Worm (Caenorhabditis elegans): ENCODE data around the gene cdd-2.
"Not testable (repeated sequence)": the region's sequence is repeated elsewhere in the genome, so short reads cannot be mapped to it uniquely, and the experiment has no call there.

The cdd-2 gene

DNA sequence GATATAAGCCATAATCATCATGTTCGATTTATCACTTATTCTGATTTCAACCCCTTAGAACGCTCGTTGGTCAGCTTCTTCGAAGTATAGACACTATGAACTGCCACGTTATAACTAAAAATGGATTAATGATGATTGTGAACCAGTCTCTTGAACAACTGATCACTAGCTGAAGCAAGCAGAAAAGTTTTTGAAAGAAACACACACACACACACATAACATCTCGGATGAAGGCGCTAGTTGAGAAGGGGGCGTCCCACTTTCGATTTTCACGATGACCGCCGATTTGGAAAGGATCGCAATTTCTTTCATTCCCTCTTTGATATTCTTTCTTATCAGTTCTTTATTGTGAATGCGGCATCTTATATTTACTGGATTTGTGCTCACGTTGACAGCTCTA, 20.9 kb upstream of the cdd-2 start, which contains the start of gene clec-180:
TSS of gene clec-180 (plus strand) at position 301 of the 400 bp plus-strand sequence.
- TF ChIP-seq elt-1 (tag; optimal IDR thresholded peaks at IDR 0.05; ENCODE audit: borderline replicate concordance, insufficient read depth) (no peak), ceh-83 (GFP tag; optimal IDR thresholded peaks at IDR 0.05) (no peak), ham-2 (GFP tag; optimal IDR thresholded peaks at IDR 0.05) (no peak), drap-1 (GFP tag; optimal IDR thresholded peaks at IDR 0.05) (no peak), nhr-237 (tag; optimal IDR thresholded peaks at IDR 0.05) (no peak), hlh-1 (tag; optimal IDR thresholded peaks at IDR 0.05) (no peak), unc-39 (tag; optimal IDR thresholded peaks at IDR 0.05) (no peak), flh-1 (GFP tag; optimal IDR thresholded peaks at IDR 0.05) (no peak), ztf-11 (tag; optimal IDR thresholded peaks at IDR 0.05) (no peak)

DNA sequence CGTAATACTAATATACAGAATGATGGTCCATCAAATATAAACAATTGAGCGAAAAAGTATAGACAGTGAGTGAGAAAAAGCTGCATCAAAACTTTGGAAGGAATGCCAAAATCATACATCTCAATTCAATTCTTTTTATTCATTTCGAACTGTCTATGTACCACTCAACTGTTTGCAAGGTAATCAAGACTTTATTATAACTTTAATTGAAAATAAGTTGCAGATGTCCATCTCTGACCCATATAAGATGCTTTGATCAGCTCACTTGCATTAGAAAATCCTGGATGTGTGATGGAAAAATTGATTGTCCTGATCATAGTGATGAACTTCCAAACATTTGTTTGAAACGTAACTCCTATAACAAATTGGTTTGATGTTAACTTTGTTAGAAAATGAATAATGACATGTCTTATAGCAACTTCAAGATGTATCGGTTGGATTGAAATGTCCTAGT, 19.9 kb upstream of the cdd-2 start, which contains the start of gene F32E10.8:
TSS of gene F32E10.8 (plus strand) at position 51 of the 454 bp plus-strand sequence.
- TF ChIP-seq unc-62 (GFP tag; optimal IDR thresholded peaks at IDR 0.05) (no peak), blmp-1 (tag; optimal IDR thresholded peaks at IDR 0.05) (no peak), M03D4.4 (tag; optimal IDR thresholded peaks at IDR 0.05) (no peak), pha-4 (tag; optimal IDR thresholded peaks at IDR 0.05) (no peak), snpc-4 (tag; optimal IDR thresholded peaks at IDR 0.05) (no peak), ceh-83 (GFP tag; optimal IDR thresholded peaks at IDR 0.05) (no peak), nhr-237 (tag; optimal IDR thresholded peaks at IDR 0.05) (no peak), flh-1 (GFP tag; optimal IDR thresholded peaks at IDR 0.05) (no peak), bed-3 (GFP tag; optimal IDR thresholded peaks at IDR 0.05) (no peak), unc-120 (tag; optimal IDR thresholded peaks at IDR 0.05; ENCODE audit: poor library complexity, severe bottlenecking) (no peak), elt-1 (tag; optimal IDR thresholded peaks at IDR 0.05; ENCODE audit: borderline replicate concordance, insufficient read depth) (no peak), cnd-1 (tag; optimal IDR thresholded peaks at IDR 0.05) (no peak), ztf-11 (tag; optimal IDR thresholded peaks at IDR 0.05) (no peak), zip-8 (tag; optimal IDR thresholded peaks at IDR 0.05) (no peak), nhr-76 (tag; optimal IDR thresholded peaks at IDR 0.05) (no peak), nhr-2 (tag; optimal IDR thresholded peaks at IDR 0.05) (no peak), elt-3 (tag; optimal IDR thresholded peaks at IDR 0.05) (no peak), mls-2 (tag; optimal IDR thresholded peaks at IDR 0.05) (no peak)

DNA sequence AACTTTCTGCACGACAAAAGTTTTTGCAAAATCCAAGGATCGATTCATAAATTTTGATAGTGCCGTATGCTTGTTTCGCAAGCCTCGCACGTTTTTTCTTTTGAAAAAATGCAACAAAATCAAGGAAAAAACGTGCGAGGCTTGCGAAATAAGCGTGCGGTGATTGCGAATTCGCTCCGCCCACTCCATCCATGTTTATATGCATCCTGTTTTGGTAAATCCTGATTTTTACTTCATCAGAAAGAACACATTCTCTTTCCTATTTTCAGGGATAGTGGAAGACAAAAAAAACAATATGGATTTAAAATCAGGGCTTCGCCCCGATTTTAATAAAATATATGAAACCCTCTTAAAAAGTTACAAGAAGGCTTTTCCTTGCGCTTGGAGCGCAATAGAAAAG, 16.2 kb upstream of the cdd-2 start, which contains the start of gene F32E10.9:
TSS of gene F32E10.9 (minus strand) at position 101 of the 400 bp plus-strand sequence.
- TF ChIP-seq ceh-39, zip-8, mep-1 (tag; optimal IDR thresholded peaks at IDR 0.05): not testable (repeated sequence)

DNA sequence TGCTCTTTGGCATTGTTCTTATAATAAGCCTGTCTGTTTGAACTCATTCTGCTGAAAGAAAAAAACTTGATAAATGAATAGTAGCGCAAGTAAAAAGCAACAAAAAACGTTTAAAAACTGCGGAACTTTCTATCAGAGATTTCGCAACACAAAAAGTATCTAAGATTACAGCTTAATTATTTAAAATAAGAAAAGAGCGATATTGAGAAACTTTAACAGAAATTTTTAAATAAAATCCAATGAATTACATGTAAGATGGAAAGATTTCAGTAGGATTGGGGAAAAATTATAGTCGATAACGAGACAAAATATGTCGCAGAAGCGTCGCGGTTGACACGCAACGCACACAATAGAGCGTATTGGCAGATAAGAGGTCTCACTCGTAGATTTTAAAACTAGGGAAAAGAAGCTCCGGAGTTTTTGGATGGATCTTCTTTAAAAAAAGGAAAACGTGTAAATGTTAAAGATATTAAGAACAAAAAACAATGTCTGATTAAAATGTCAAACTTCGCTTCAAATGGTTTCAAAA, 14.0 kb upstream of the cdd-2 start, which contains the start of gene ima-3:
TSS of gene ima-3 (minus strand) at position 51 of the 529 bp plus-strand sequence.
- TF ChIP-seq unc-39 (tag; optimal IDR thresholded peaks at IDR 0.05) (no peak), cnd-1 (tag; optimal IDR thresholded peaks at IDR 0.05) (no peak), drap-1 (GFP tag; optimal IDR thresholded peaks at IDR 0.05) (no peak), nhr-2 (tag; optimal IDR thresholded peaks at IDR 0.05) (no peak), ztf-11 (tag; optimal IDR thresholded peaks at IDR 0.05) (no peak), lin-32 (GFP tag; optimal IDR thresholded peaks at IDR 0.05) (no peak), mep-1 (tag; optimal IDR thresholded peaks at IDR 0.05) (peak; percentile 61), zip-8 (tag; optimal IDR thresholded peaks at IDR 0.05) (no peak), nhr-237 (tag; optimal IDR thresholded peaks at IDR 0.05) (peak; percentile 52), tbx-8 (GFP tag; optimal IDR thresholded peaks at IDR 0.05) (no peak), sptf-1 (tag; optimal IDR thresholded peaks at IDR 0.05) (no peak), mab-5 (tag; optimal IDR thresholded peaks at IDR 0.05) (no peak), ceh-39 (tag; optimal IDR thresholded peaks at IDR 0.05) (peak; percentile 88), unc-62 (GFP tag; optimal IDR thresholded peaks at IDR 0.05) (no peak), ces-1 (GFP tag; optimal IDR thresholded peaks at IDR 0.05) (peak; percentile 45), ceh-83 (GFP tag; optimal IDR thresholded peaks at IDR 0.05) (no peak), bed-3 (GFP tag; optimal IDR thresholded peaks at IDR 0.05) (no peak), M03D4.4 (tag; optimal IDR thresholded peaks at IDR 0.05) (no peak), sem-2 (GFP tag; optimal IDR thresholded peaks at IDR 0.05) (no peak), lin-13 (tag; optimal IDR thresholded peaks at IDR 0.05) (no peak), hlh-1 (tag; optimal IDR thresholded peaks at IDR 0.05) (no peak), nhr-12 (tag; optimal IDR thresholded peaks at IDR 0.05) (no peak), flh-1 (GFP tag; optimal IDR thresholded peaks at IDR 0.05) (no peak), unc-120 (tag; optimal IDR thresholded peaks at IDR 0.05; ENCODE audit: poor library complexity, severe bottlenecking) (no peak), lsy-2 (tag; optimal IDR thresholded peaks at IDR 0.05) (peak; percentile 35), ham-2 (GFP tag; optimal IDR thresholded peaks at IDR 0.05) (no peak), blmp-1 (tag; optimal IDR thresholded peaks at IDR 0.05) (no peak), elt-1 (tag; optimal IDR thresholded peaks at IDR 0.05; ENCODE audit: borderline replicate concordance, insufficient read depth) (no peak), nhr-28 (tag; optimal IDR thresholded peaks at IDR 0.05) (no peak), pha-4 (tag; optimal IDR thresholded peaks at IDR 0.05) (no peak)
